Worm (Caenorhabditis elegans): ENCODE data around the gene W03F9.11.

DNA sequence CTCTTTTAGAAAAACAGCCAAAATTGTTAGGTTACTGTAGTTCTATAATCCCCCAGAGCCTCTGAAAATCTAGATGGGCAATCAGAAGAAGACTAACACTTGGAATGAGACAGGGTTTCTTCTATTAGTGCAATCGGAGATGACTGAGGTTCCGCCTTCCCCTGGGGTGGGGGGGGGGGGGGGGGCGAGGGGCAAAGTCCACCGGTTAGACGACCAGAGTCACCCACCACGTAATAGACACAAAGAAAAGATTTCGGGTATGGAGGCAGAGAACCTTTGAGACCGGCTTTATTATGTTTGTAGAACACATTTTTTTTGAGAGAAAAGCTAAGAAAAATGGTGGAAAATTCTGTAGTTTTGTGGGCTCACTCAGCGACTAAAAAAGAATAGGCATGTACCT is 11.0 kb upstream of the W03F9.11 start:
- 0 out of 2 replicates have a peak, but pooled peaks have one; percentile 41 for TF ChIP-seq flt-1 (GFP tag; IDR thresholded peaks at IDR 0.05)
- no peak for TF ChIP-seq cog-1 (tag; optimal IDR thresholded peaks at IDR 0.05)
- TF ChIP-seq tab-1 (GFP tag; IDR thresholded peaks at IDR 0.05): no peak
- TF ChIP-seq klf-2 (GFP tag; conservative IDR thresholded peaks at IDR 0.05): no peak
- no peak for TF ChIP-seq med-1 (GFP tag; optimal IDR thresholded peaks at IDR 0.05; ENCODE audit: insufficient read depth)
- no peak for TF ChIP-seq ztf-23 (GFP tag; IDR thresholded peaks at IDR 0.05)
- no peak for TF ChIP-seq ztf-29 (GFP tag; IDR thresholded peaks at IDR 0.05)
